Fruit fly (Drosophila melanogaster): ENCODE results near the gene Fhos.

DNA sequence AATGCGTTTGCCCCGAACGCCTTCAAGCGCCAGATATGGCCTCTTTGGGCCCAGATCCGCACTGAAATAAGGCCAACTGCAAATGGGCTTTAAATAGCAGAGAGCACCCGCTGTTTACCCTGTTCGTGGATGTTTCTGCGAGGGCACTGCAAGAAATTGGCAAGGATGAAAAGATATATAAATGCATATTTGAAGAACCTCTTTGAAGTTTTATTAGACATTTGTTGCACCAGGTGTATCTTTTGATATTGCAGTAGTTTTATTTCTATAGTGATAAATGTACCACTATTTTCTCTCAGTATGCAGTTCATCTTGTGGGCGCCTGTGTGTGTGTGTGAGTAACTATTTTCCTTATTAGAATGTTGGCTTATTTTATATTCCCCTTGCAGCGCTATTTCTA, 60.1 kb downstream of the Fhos start:
- no peak for TF ChIP-seq MESR4 (GFP tag; optimal IDR thresholded peaks at IDR 0.05)
- peak; percentile 39; the same call in 1 of the 2 replicates for TF ChIP-seq CG9215 (GFP tag; IDR thresholded peaks at IDR 0.05)

Data from whole organism, embryonic.